Fruit fly (Drosophila melanogaster): ENCODE results near the gene Egfrap.

DNA sequence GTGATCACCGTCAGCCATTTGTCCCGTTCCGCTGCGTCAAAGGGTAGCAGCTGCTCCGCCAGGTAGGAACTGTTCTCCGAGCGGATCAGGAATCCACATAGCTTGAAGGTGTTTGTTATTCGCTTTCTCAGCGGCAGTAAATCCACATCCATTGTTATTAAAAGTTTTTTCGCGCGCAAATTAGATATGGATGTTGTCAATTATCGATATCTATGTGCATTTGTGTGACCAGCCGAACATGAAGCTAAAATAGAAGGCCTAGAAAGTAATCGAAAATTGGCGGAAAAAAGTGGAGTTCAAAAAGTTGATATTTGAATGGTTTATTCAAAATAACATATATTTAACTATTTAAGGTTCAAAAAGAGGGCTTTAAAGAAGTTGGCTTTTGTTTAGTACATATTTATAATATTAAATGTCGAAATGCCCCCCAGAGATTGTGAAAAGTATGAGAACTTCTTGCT, 53.2 kb downstream of the Egfrap start, which contains the start of the genes PolE2 and CG5592:
- TF ChIP-seq Eip78C (GFP tag) (no peak), CG10669 (GFP tag; optimal IDR thresholded peaks at IDR 0.05) (no peak), CG16779 (tag; optimal IDR thresholded peaks at IDR 0.05) (no peak), net (GFP tag; optimal IDR thresholded peaks at IDR 0.05) (no peak), CG6276 (GFP tag; optimal IDR thresholded peaks at IDR 0.05) (no peak), Sox102F (GFP tag; optimal IDR thresholded peaks at IDR 0.05) (no peak), CG32006 (GFP tag; optimal IDR thresholded peaks at IDR 0.05) (no peak), CG6854 (GFP tag; optimal IDR thresholded peaks at IDR 0.05) (no peak), CG3032 (tag; optimal IDR thresholded peaks at IDR 0.05) (no peak), vri (GFP tag; optimal IDR thresholded peaks at IDR 0.05) (no peak)

Data from whole organism, prepupa.